Worm (Caenorhabditis elegans): ENCODE results near the gene T24H7.8.

T24H7.8 gene

DNA sequence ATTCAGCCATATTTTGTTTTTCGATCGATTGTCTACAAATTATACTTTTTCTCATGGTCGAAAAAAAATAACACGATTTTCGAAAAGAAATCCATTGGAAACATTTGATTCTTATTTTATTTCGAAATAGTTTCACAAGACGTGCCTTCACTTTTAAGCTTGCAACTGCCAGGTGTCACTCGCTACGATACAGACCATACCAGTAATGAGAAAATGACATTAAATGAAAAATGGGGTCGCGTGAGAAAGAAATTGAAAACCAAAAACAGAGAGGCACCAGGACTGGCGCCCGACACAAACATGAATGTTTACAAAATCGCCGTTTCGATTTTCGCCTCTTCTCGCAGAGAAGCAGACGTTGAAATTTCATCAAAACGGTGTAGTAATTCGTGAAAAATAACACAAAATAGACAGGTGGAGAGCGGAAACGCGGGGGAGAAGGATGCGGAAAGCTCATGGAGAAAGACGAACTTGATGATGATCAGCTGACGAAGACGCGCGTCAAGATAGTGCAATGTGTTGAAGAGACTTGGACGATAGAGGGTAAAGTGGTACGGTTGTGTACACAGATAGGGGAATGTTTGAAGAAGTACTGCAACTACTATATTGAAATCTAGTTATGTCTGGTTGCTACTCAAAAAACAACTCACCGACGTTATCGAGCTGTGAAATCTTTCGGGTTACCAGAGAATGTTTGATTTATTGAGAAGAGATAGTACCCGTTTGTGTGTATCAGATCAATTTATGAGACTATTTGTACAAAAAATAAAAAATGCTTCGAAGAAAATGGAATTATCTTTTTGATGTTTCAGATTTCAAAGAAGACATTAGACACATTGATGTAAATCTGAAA is 5.5 kb upstream of the T24H7.8 start (continued):
- no peak for TF ChIP-seq unc-30 (tag; optimal IDR thresholded peaks at IDR 0.05)
- no peak for TF ChIP-seq efl-1 (optimal IDR thresholded peaks at IDR 0.05)
- peak in 1 of 2 experiments; percentile 47 for TF ChIP-seq efl-1 (GFP tag; optimal IDR thresholded peaks at IDR 0.05 in 1 of 2)
- no peak for TF ChIP-seq C04F5.9 (tag; optimal IDR thresholded peaks at IDR 0.05)
- TF ChIP-seq aha-1 (tag; optimal IDR thresholded peaks at IDR 0.05): no peak
- peak in 1 of 3 experiments; percentile 3 for TF ChIP-seq dpl-1 (GFP tag; optimal IDR thresholded peaks at IDR 0.05)
- no peak for TF ChIP-seq ceh-82 (tag; optimal IDR thresholded peaks at IDR 0.05)
- TF ChIP-seq pax-3 (tag; optimal IDR thresholded peaks at IDR 0.05): no peak
- peak; percentile 25 for TF ChIP-seq nhr-20 (tag; optimal IDR thresholded peaks at IDR 0.05)
- no peak for TF ChIP-seq unc-130 (tag; optimal IDR thresholded peaks at IDR 0.05)
- TF ChIP-seq unc-98 (GFP tag; IDR thresholded peaks at IDR 0.05): no peak
- TF ChIP-seq efl-3 (GFP tag; optimal IDR thresholded peaks at IDR 0.05): no peak
- no peak for TF ChIP-seq fkh-4 (tag; optimal IDR thresholded peaks at IDR 0.05; ENCODE audit: borderline replicate concordance)
- TF ChIP-seq swsn-7 (tag; optimal IDR thresholded peaks at IDR 0.05): no peak
- TF ChIP-seq ama-1 (optimal IDR thresholded peaks at IDR 0.05): no peak
- TF ChIP-seq hlh-4 (tag; optimal IDR thresholded peaks at IDR 0.05): no peak
- no peak for TF ChIP-seq alr-1 (tag; optimal IDR thresholded peaks at IDR 0.05; ENCODE audit: borderline replicate concordance)
- no peak for TF ChIP-seq zag-1 (tag; optimal IDR thresholded peaks at IDR 0.05)
- no peak for TF ChIP-seq vab-15 (tag; optimal IDR thresholded peaks at IDR 0.05)
- TF ChIP-seq unc-62 (GFP tag; optimal IDR thresholded peaks at IDR 0.05): no peak
- TF ChIP-seq pag-3 (tag; optimal IDR thresholded peaks at IDR 0.05; ENCODE audit: borderline replicate concordance, insufficient read depth): no peak
- TF ChIP-seq lin-35 (GFP tag; optimal IDR thresholded peaks at IDR 0.05): peak in 1 of 2 experiments; percentile 45
- TF ChIP-seq nhr-47 (tag; optimal IDR thresholded peaks at IDR 0.05): no peak
- TF ChIP-seq nhr-237 (tag; optimal IDR thresholded peaks at IDR 0.05): no peak

DNA sequence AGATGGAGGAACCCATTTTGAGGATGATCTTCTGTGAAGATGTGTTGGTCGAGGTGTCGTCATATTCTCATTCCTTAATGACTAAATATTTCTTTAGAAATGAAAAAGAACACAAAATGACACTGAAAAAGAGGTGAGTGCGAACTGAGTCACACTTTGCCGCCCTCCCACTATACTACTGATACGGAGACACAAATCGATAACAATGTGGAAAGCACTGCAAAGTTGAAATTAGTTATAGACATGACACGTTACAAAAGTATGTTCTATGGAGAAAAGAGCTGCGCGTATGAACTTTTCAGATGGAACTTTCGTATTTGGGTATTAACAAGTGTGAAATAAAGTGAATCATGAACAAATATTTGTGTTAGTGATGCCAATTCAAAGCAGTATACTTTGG is 2.3 kb downstream of the T24H7.8 start, which contains the start of gene tat-4:
tat-4 (minus strand) TSS at position 117 of the 400 bp plus-strand sequence.
- TF ChIP-seq nhr-19 (GFP tag; conservative IDR thresholded peaks at IDR 0.05) (no peak), lin-35 (GFP tag; optimal IDR thresholded peaks at IDR 0.05) (peak in 1 of 2 experiments; percentile 26), unc-86 (tag; optimal IDR thresholded peaks at IDR 0.05) (no peak), nhr-20 (tag; optimal IDR thresholded peaks at IDR 0.05) (no peak)

DNA sequence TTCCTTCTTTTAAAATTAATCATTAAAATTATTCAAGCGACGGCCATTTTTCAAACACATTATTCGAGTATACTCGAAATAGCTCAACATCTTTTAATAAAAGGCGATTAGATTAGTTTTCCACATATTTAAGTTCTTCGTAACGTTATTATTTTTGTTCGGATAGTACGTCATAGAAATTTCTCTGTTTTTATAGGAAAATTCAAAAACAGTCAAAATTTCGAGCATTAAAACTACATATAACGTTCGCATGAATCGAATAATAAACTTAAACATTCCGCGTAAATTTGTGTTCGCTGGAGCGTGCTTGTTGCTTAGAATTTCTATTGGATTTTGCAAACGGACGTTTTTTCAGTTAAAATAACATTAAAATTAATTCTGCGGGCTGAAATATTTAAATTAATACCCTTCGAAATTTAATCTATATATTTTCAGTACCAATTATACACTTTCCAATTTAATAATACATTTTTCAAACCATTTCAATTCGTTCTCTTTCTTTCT is 3.4 kb downstream of the T24H7.8 start, which contains the start of gene blos-4:
blos-4 (plus strand) TSS at position 51 of the 504 bp plus-strand sequence.
- TF ChIP-seq F16B12.6 (tag; optimal IDR thresholded peaks at IDR 0.05) (no peak), ceh-82 (tag; optimal IDR thresholded peaks at IDR 0.05) (no peak), fkh-4 (tag; optimal IDR thresholded peaks at IDR 0.05; ENCODE audit: borderline replicate concordance) (no peak), lsy-2 (tag; optimal IDR thresholded peaks at IDR 0.05) (peak in 1 of 2 experiments; percentile 30), unc-86 (tag; optimal IDR thresholded peaks at IDR 0.05) (no peak), nhr-76 (tag; optimal IDR thresholded peaks at IDR 0.05) (no peak), blmp-1 (tag; optimal IDR thresholded peaks at IDR 0.05) (peak; percentile 1), hlh-17 (GFP tag; optimal IDR thresholded peaks at IDR 0.05; ENCODE audit: borderline replicate concordance) (no peak), xbp-1 (tag; optimal IDR thresholded peaks at IDR 0.05) (no peak), nhr-71 (tag; optimal IDR thresholded peaks at IDR 0.05) (no peak), nhr-237 (tag; optimal IDR thresholded peaks at IDR 0.05) (no peak), sup-37 (GFP tag; optimal IDR thresholded peaks at IDR 0.05) (no peak), grh-1 (GFP tag; IDR thresholded peaks at IDR 0.05) (no peak), isw-1 (GFP tag; IDR thresholded peaks at IDR 0.05) (no peak), ama-1 (optimal IDR thresholded peaks at IDR 0.05) (no peak), ceh-90 (tag; optimal IDR thresholded peaks at IDR 0.05) (no peak), dsc-1 (tag; optimal IDR thresholded peaks at IDR 0.05) (no peak), nhr-77 (tag; optimal IDR thresholded peaks at IDR 0.05) (no peak), efl-1 (optimal IDR thresholded peaks at IDR 0.05) (peak in 1 of 2 experiments; percentile 71), efl-1 (GFP tag; optimal IDR thresholded peaks at IDR 0.05 in 1 of 2) (peak; percentile 78 to 97), lin-35 (GFP tag; optimal IDR thresholded peaks at IDR 0.05) (peak; percentile 37 to 90), pax-3 (tag; optimal IDR thresholded peaks at IDR 0.05) (no peak), vab-15 (tag; optimal IDR thresholded peaks at IDR 0.05) (no peak), dpl-1 (GFP tag; optimal IDR thresholded peaks at IDR 0.05) (peak; percentile 19 to 80 (median 67))
